Fruit fly (Drosophila melanogaster) whole organism, embryonic: Measurements from ENCODE around the gene Kal1.
A peak's percentile ranks its signal among the peaks of the same experiment; 100 is the strongest.

Source experiments
- C15 ChIP-seq: fragments of 200-800 bp; sonication (Bioruptor generic); IDR thresholded peaks from 3 replicates; pipeline ENCODE4 v1.3.6; 2022; ENCODE audit warnings: missing biosample characterization, missing genetic modification characterization
- CG11456 ChIP-seq: fragments of 200-800 bp; sonication (Bioruptor generic); IDR thresholded peaks from 3 replicates; pipeline ENCODE4 v1.3.6; 2022; ENCODE audit warnings: missing biosample characterization, missing genetic modification characterization
- CG12942 ChIP-seq: fragments of 200-800 bp; sonication (Bioruptor generic); optimal IDR thresholded peaks from 3 replicates; lab custom pipeline; 2016; ENCODE audit warnings: missing biosample characterization, missing genetic modification characterization
- CG14710 ChIP-seq: fragments of 200-800 bp; sonication (Bioruptor generic); optimal IDR thresholded peaks from 3 replicates; lab custom pipeline; 2019; ENCODE audit warnings: missing biosample characterization, mild to moderate bottlenecking, missing genetic modification characterization, moderate library complexity
- CG14860 ChIP-seq: fragments of 200-800 bp; sonication (Bioruptor generic); IDR thresholded peaks from 3 replicates; pipeline ENCODE4 v1.3.6; 2022; ENCODE audit warnings: missing biosample characterization, missing genetic modification characterization; ENCODE audit not compliant: partially characterized antibody
- CG17186 ChIP-seq: fragments of 200-800 bp; sonication (Bioruptor generic); optimal IDR thresholded peaks from 3 replicates; lab custom pipeline; 2017; ENCODE audit warnings: missing biosample characterization, missing genetic modification reagents, missing genetic modification characterization
- CG1792 ChIP-seq: fragments of 200-800 bp; sonication (Bioruptor generic); optimal IDR thresholded peaks from 2 replicates; lab custom pipeline; 2016; ENCODE audit warnings: missing biosample characterization, missing genetic modification characterization
- CG2116 ChIP-seq: fragments of 200-800 bp; sonication (Bioruptor generic); optimal IDR thresholded peaks from 3 replicates; lab custom pipeline; 2018; ENCODE audit warnings: missing biosample characterization, mild to moderate bottlenecking, missing genetic modification characterization
- CG2120 ChIP-seq: fragments of 200-800 bp; sonication (Bioruptor generic); optimal IDR thresholded peaks from 3 replicates; lab custom pipeline; 2016; ENCODE audit warnings: missing biosample characterization, missing genetic modification characterization
- CG34376 ChIP-seq: fragments of 200-800 bp; sonication (Bioruptor generic); optimal IDR thresholded peaks from 2 replicates; lab custom pipeline; 2018; ENCODE audit warnings: missing biosample characterization, mild to moderate bottlenecking, missing genetic modification characterization
- CG3995 ChIP-seq: fragments of 200-800 bp; sonication (Bioruptor generic); optimal IDR thresholded peaks from 3 replicates; lab custom pipeline; 2016; ENCODE audit warnings: missing biosample characterization, missing genetic modification characterization
- CG4404 ChIP-seq: fragments of 200-800 bp; sonication (Bioruptor generic); IDR thresholded peaks from 2 replicates; pipeline ENCODE4 v1.3.6; 2022; ENCODE audit warnings: missing biosample characterization, missing genetic modification characterization
- CG7271 ChIP-seq: fragments of 200-800 bp; sonication (Bioruptor generic); optimal IDR thresholded peaks from 2 replicates; lab custom pipeline; 2018; ENCODE audit warnings: missing biosample characterization, mild to moderate bottlenecking, missing genetic modification characterization, moderate library complexity
- CG7786 ChIP-seq: fragments of 200-800 bp; sonication (Bioruptor generic); optimal IDR thresholded peaks from 2 replicates; lab custom pipeline; 2016; ENCODE audit warnings: missing biosample characterization, missing genetic modification characterization
- CG8089 ChIP-seq: fragments of 200-800 bp; sonication (Bioruptor generic); optimal IDR thresholded peaks from 3 replicates; lab custom pipeline; 2016; ENCODE audit warnings: missing biosample characterization, missing genetic modification characterization
- CG8290 ChIP-seq, 3 experiments: fragments of 200-800 bp; sonication (Bioruptor generic); optimal IDR thresholded peaks; 2 replicates each; lab custom pipeline; 2016 to 2019; ENCODE audit warnings: missing biosample characterization in 3 of 3, missing genetic modification characterization in 3 of 3, mild to moderate bottlenecking in 2 of 3, moderate library complexity in 1 of 3
- CG9797 ChIP-seq: fragments of 200-800 bp; sonication (Bioruptor generic); optimal IDR thresholded peaks from 3 replicates; lab custom pipeline; 2018; ENCODE audit warnings: missing biosample characterization, mild to moderate bottlenecking, missing genetic modification characterization
- CG9876 ChIP-seq: fragments of 200-800 bp; sonication (Bioruptor generic); optimal IDR thresholded peaks from 2 replicates; lab custom pipeline; 2016; ENCODE audit warnings: missing biosample characterization, missing genetic modification characterization
- CrebB ChIP-seq: fragments of 200-800 bp; sonication (Bioruptor generic); optimal IDR thresholded peaks from 3 replicates; lab custom pipeline; 2018; ENCODE audit warnings: missing biosample characterization, mild to moderate bottlenecking, missing genetic modification characterization
- Dad ChIP-seq: fragments of 200-800 bp; sonication (Bioruptor generic); optimal IDR thresholded peaks from 3 replicates; lab custom pipeline; 2016; ENCODE audit warnings: missing biosample characterization, missing genetic modification characterization
- Deaf1 ChIP-seq: fragments of 200-800 bp; optimal IDR thresholded peaks from 3 replicates; lab custom pipeline; 2019; ENCODE audit warnings: missing biosample characterization, mild to moderate bottlenecking, missing genetic modification characterization, moderate library complexity
- Dip2 ChIP-seq: fragments of 200-800 bp; sonication (Bioruptor generic); IDR thresholded peaks from 2 replicates; pipeline ENCODE4 v1.3.6; 2022; ENCODE audit warnings: missing biosample characterization, missing genetic modification characterization
- E2f1 ChIP-seq: fragments of 200-800 bp; sonication (Bioruptor generic); IDR thresholded peaks from 2 replicates; pipeline ENCODE4 v1.3.6; 2022; ENCODE audit warnings: missing biosample characterization, missing genetic modification characterization
- Gug ChIP-seq: fragments of 200-800 bp; sonication (Bioruptor generic); IDR thresholded peaks from 4 replicates; pipeline ENCODE4 v1.3.6; 2022; ENCODE audit warnings: missing biosample characterization, missing genetic modification characterization
- HLH4C ChIP-seq: fragments of 200-800 bp; sonication (Bioruptor generic); IDR thresholded peaks from 3 replicates; pipeline ENCODE4 v1.3.6; 2022; ENCODE audit warnings: missing biosample characterization, missing genetic modification characterization; ENCODE audit not compliant: partially characterized antibody
- Lim3 ChIP-seq: fragments of 200-800 bp; sonication (Bioruptor generic); IDR thresholded peaks from 2 replicates; pipeline ENCODE4 v1.3.6; 2022; ENCODE audit warnings: missing biosample characterization, missing genetic modification characterization
- Scr ChIP-seq: fragments of 200-800 bp; sonication (Bioruptor generic); IDR thresholded peaks from 2 replicates; pipeline ENCODE4 v1.3.6; 2022; ENCODE audit warnings: missing biosample characterization, missing genetic modification characterization; ENCODE audit not compliant: partially characterized antibody
- Sin3A ChIP-seq: fragments of >200 bp; optimal IDR thresholded peaks from 2 replicates; lab custom pipeline; 2018
- Sry-β ChIP-seq: fragments of 200-800 bp; sonication (Bioruptor generic); optimal IDR thresholded peaks from 2 replicates; lab custom pipeline; 2018; ENCODE audit warnings: missing biosample characterization, mild to moderate bottlenecking, missing genetic modification characterization, moderate library complexity
- Xrp1 ChIP-seq: fragments of 200-800 bp; sonication (Bioruptor generic); IDR thresholded peaks from 2 replicates; pipeline ENCODE4 v1.3.6; 2022; ENCODE audit warnings: missing biosample characterization, missing genetic modification characterization
- ato ChIP-seq: fragments of 200-800 bp; sonication (Bioruptor generic); IDR thresholded peaks from 2 replicates; pipeline ENCODE4 v1.3.6; 2022; ENCODE audit warnings: missing biosample characterization, missing genetic modification characterization; ENCODE audit not compliant: partially characterized antibody
- bigmax ChIP-seq: fragments of 200-800 bp; sonication (Bioruptor generic); optimal IDR thresholded peaks from 2 replicates; lab custom pipeline; 2018; ENCODE audit warnings: missing biosample characterization, mild to moderate bottlenecking, missing genetic modification characterization
- chinmo ChIP-seq: fragments of 200-800 bp; sonication (Bioruptor generic); IDR thresholded peaks from 4 replicates; pipeline ENCODE4 v1.3.6; 2022; ENCODE audit warnings: missing biosample characterization, missing genetic modification characterization; ENCODE audit not compliant: partially characterized antibody
- chn ChIP-seq: fragments of 200-800 bp; sonication (Bioruptor generic); optimal IDR thresholded peaks from 2 replicates; lab custom pipeline; 2016; ENCODE audit warnings: missing biosample characterization, missing genetic modification characterization
- crp ChIP-seq, 2 experiments: fragments of 200-800 bp; sonication (Bioruptor generic); optimal IDR thresholded peaks; 2 replicates in 1 of 2; 3 replicates in 1 of 2; lab custom pipeline; 2017; ENCODE audit warnings: missing biosample characterization in 2 of 2, missing genetic modification characterization in 2 of 2, mild to moderate bottlenecking in 1 of 2, moderate library complexity in 1 of 2
- exex ChIP-seq: fragments of 200-800 bp; sonication (Bioruptor generic); optimal IDR thresholded peaks from 4 replicates; lab custom pipeline; 2018; ENCODE audit warnings: missing biosample characterization, mild to moderate bottlenecking, missing genetic modification characterization, moderate library complexity
- gcm ChIP-seq: fragments of 200-800 bp; sonication (Bioruptor generic); optimal IDR thresholded peaks from 2 replicates; lab custom pipeline; 2019; ENCODE audit warnings: missing biosample characterization, mild to moderate bottlenecking, missing genetic modification characterization, moderate library complexity
- grn ChIP-seq: fragments of 200-800 bp; sonication (Bioruptor generic); optimal IDR thresholded peaks from 3 replicates; lab custom pipeline; 2017; ENCODE audit warnings: missing biosample characterization, missing genetic modification characterization
- ken ChIP-seq: fragments of 200-800 bp; sonication (Bioruptor generic); IDR thresholded peaks from 3 replicates; pipeline ENCODE4 v1.3.6; 2022; ENCODE audit warnings: missing biosample characterization, missing genetic modification characterization
- kni ChIP-seq: fragments of 200-800 bp; sonication (Bioruptor generic); optimal IDR thresholded peaks from 3 replicates; lab custom pipeline; 2017; ENCODE audit warnings: mild to moderate bottlenecking, missing biosample characterization, missing genetic modification reagents, missing genetic modification characterization
- maf-S ChIP-seq: fragments of 200-800 bp; sonication (Bioruptor generic); optimal IDR thresholded peaks from 2 replicates; lab custom pipeline; 2016; ENCODE audit warnings: missing biosample characterization, missing genetic modification characterization
- nmo ChIP-seq: fragments of 200-800 bp; sonication (Bioruptor generic); optimal IDR thresholded peaks from 2 replicates; lab custom pipeline; 2018; ENCODE audit warnings: missing biosample characterization, mild to moderate bottlenecking, missing genetic modification characterization, moderate library complexity
- pfk ChIP-seq: fragments of 200-800 bp; sonication (Bioruptor generic); optimal IDR thresholded peaks from 2 replicates; lab custom pipeline; 2018; ENCODE audit warnings: missing biosample characterization, mild to moderate bottlenecking, missing genetic modification characterization, moderate library complexity
- pnt ChIP-seq: fragments of 200-800 bp; sonication (Bioruptor generic); optimal IDR thresholded peaks from 3 replicates; lab custom pipeline; 2016; ENCODE audit warnings: missing biosample characterization, missing genetic modification characterization
- sens ChIP-seq: fragments of 200-800 bp; sonication (Bioruptor generic); peaks from one replicate; lab custom pipeline; 2016; ENCODE audit warnings: missing biosample characterization, missing genetic modification characterization
- seq ChIP-seq: fragments of 200-800 bp; sonication (Bioruptor generic); IDR thresholded peaks from 2 replicates; pipeline ENCODE4 v1.3.6; 2022; ENCODE audit warnings: missing biosample characterization, missing genetic modification characterization
- ssp ChIP-seq: fragments of 200-800 bp; sonication (Bioruptor generic); IDR thresholded peaks from 2 replicates; pipeline ENCODE4 v1.3.6; 2022; ENCODE audit warnings: missing biosample characterization, missing genetic modification characterization
- sug ChIP-seq: fragments of 200-800 bp; optimal IDR thresholded peaks from 2 replicates; lab custom pipeline; 2019; ENCODE audit warnings: missing biosample characterization, mild to moderate bottlenecking, missing genetic modification characterization, moderate library complexity

Kal1 gene

DNA sequence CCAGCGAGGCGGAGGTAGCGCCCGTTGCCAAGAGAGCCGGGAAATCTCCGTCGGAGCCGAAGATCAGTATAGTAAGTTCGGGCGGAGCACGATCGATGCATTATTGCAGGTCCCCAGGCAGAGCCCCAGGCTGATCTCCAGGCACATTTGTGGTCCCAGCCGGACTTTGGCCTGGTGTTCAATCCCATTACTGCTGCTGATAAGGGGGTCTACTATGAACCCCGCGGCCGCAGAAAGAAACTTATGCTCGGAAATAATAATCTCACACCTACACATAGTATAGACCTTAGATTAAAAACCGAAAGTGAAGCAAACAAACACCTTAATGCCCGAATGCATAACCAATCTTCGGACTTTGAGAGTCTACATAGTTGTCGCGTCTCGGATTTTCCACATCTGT lies 24.2 kb upstream of the Kal1 start (continued):
- TF ChIP-seq CrebB (tag; lab: Kevin White, UChicago) (no peak), seq (GFP tag; lab: Robert Waterston, UW) (no peak), chn (GFP tag; lab: Kevin White, UChicago) (no peak), CG34376 (GFP tag; lab: Kevin White, UChicago) (peak; percentile 62), Deaf1 (tag; lab: Kevin White, UChicago) (peak; percentile 71), Lim3 (no peak), sens (GFP tag; lab: Kevin White, UChicago) (no peak), pnt (GFP tag; lab: Kevin White, UChicago) (no peak), chinmo (GFP tag; lab: Robert Waterston, UW) (peak; percentile 74; the same call in 1 of the 4 replicates), CG9876 (GFP tag; lab: Kevin White, UChicago) (no peak), CG14860 (GFP tag; lab: Robert Waterston, UW) (no peak), nmo (GFP tag; lab: Kevin White, UChicago) (no peak), sug (tag; lab: Kevin White, UChicago) (peak; percentile 71), Xrp1 (no peak)

DNA sequence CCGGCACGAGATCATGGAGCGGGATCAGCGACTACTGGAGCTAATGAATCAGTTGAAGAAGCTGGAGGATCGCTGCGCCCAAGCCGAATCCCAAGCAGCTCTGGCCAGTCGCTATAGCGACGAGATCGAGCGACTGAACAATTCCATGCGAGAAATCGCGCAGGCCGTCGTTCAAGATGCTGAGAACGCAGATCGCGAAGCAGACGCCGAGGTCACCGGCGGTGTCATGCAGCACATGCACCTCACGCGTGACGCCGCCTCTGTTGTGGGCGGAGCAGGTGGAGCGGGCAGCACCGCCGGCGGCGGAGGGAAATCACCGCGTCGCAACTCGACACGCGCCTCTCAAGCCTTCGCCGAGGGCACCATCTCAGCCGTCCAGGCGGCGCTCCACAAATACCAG lies 19.5 kb upstream of the Kal1 start:
- no peak for TF ChIP-seq CG1792 (GFP tag; lab: Kevin White, UChicago)
- no peak for TF ChIP-seq pfk (GFP tag; lab: Kevin White, UChicago)
- 0 out of 2 replicates have a peak, but pooled peaks have one; percentile 11 for TF ChIP-seq CG4404 (GFP tag; lab: Robert Waterston, UW)
- TF ChIP-seq CG7271 = no peak
- 0 out of 3 replicates have a peak, but pooled peaks have one; percentile 15 for TF ChIP-seq CG11456 (GFP tag; lab: Robert Waterston, UW)
- TF ChIP-seq CG12942 = no peak
- TF ChIP-seq ken = no peak
- TF ChIP-seq ato = no peak
- TF ChIP-seq Dip2 (GFP tag; lab: Robert Waterston, UW) = 0 out of 2 replicates have a peak, but pooled peaks have one; percentile 5
- no peak for TF ChIP-seq maf-S (GFP tag; lab: Kevin White, UChicago)
- TF ChIP-seq CG9797 (GFP tag; lab: Kevin White, UChicago) = no peak
- no peak for TF ChIP-seq ssp (GFP tag; lab: Robert Waterston, UW)
- TF ChIP-seq exex (tag; lab: Kevin White, UChicago) = no peak
- TF ChIP-seq C15 (GFP tag; lab: Robert Waterston, UW) = no peak
- TF ChIP-seq Gug (GFP tag; lab: Robert Waterston, UW) = no peak
- TF ChIP-seq gcm (GFP tag; lab: Kevin White, UChicago) = no peak
- TF ChIP-seq HLH4C (GFP tag; lab: Robert Waterston, UW) = no peak
- no peak for TF ChIP-seq CG8089 (GFP tag; lab: Kevin White, UChicago)
- no peak for TF ChIP-seq Sry-β (GFP tag; lab: Kevin White, UChicago)

DNA sequence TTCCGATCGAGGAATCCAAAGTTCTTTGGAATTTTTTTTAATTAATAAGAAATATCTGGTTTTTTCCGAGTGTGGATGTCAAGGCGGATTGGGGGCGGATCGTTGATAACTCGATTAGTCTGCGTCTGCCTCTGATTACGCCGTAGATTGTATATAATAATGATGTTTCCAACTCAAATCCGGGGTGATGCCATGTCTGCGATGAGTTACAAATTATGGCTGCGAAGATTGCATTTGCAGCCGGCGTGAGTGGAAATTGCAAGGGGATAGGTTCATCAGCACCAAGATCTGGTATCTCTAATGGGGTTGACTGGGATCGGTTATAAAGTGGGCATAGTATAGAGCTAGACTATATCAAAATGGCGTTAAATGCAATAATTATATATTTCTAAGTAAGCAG lies 18.8 kb upstream of the Kal1 start:
- TF ChIP-seq kni = no peak
- no peak for TF ChIP-seq Dad (GFP tag; lab: Kevin White, UChicago)
- TF ChIP-seq CG14710 = no peak
- no peak for TF ChIP-seq crp (GFP tag; optimal IDR thresholded peaks at IDR 0.05; lab: Kevin White, UChicago)

DNA sequence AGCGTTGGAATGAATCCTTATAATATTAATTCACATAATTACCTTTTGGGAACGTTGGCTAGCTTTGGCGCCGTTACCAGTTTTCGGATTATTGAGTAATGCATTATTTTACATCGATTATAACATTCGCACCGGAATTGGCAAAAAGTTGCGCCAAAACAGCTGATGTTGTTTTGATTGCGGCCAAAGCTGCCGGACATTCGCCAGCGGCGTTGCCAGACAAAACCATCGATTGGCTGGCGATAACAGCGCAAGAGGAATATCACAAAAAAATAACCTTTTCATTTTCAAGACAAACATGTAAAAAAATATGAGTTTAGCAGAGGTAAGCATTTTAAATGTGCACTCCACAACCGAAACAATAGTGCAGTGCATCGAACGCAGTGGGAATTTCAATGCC lies 11.1 kb upstream of the Kal1 start, which contains the start of the genes GatB and Tsc1:
TSS of gene GatB (minus strand) at position 176 of the 400 bp plus-strand sequence.
TSS of gene Tsc1 (plus strand) at position 228 of the 400 bp plus-strand sequence.
- TF ChIP-seq CG2116 (GFP tag; lab: Kevin White, UChicago) (peak; percentile 45), Sin3A (lab: Kevin White, UChicago) (peak; percentile 61), bigmax (GFP tag; lab: Kevin White, UChicago) (peak; percentile 82), CG34376 (GFP tag; lab: Kevin White, UChicago) (no peak), Sry-β (GFP tag; lab: Kevin White, UChicago) (no peak), CG7786 (GFP tag; lab: Kevin White, UChicago) (no peak), Scr (GFP tag; lab: Robert Waterston, UW) (peak; percentile 37), CG17186 (GFP tag; lab: Kevin White, UChicago) (peak; percentile 81), E2f1 (no peak), grn (GFP tag; lab: Kevin White, UChicago) (peak; percentile 81), CG2120 (GFP tag; lab: Kevin White, UChicago) (no peak), CG8290 (GFP tag; optimal IDR thresholded peaks at IDR 0.05; lab: Kevin White, UChicago) (no peak), CG8290 (tag; optimal IDR thresholded peaks at IDR 0.05; lab: Kevin White, UChicago) (no peak), CG3995 (peak; percentile 53)
